Worm (Caenorhabditis elegans): ENCODE results near the gene T06A1.1.

- TF ChIP-seq pha-4 (tag; optimal IDR thresholded peaks at IDR 0.05) (no peak), ets-4 (GFP tag; optimal IDR thresholded peaks at IDR 0.05) (no peak), atf-7 (tag; optimal IDR thresholded peaks at IDR 0.05) (no peak), attf-3 (GFP tag; conservative IDR thresholded peaks at IDR 0.05) (no peak), rpc-1 (optimal IDR thresholded peaks at IDR 0.05) (no peak), rpc-1 (tag; optimal IDR thresholded peaks at IDR 0.05) (no peak), fkh-3 (tag; optimal IDR thresholded peaks at IDR 0.05) (no peak), unc-62 (GFP tag; optimal IDR thresholded peaks at IDR 0.05) (no peak), snpc-3.4 (tag; optimal IDR thresholded peaks at IDR 0.05) (no peak), madf-6 (GFP tag; IDR thresholded peaks at IDR 0.05) (no peak), sea-2 (GFP tag; IDR thresholded peaks at IDR 0.05) (no peak), ekl-4 (GFP tag; IDR thresholded peaks at IDR 0.05) (no peak), let-526 (GFP tag; IDR thresholded peaks at IDR 0.05) (no peak), tlf-1 (GFP tag; optimal IDR thresholded peaks at IDR 0.05) (no peak)
These were observed 18.1 kb upstream of the T06A1.1 start for ce11 chrV:1943465-1943864.
